Fruit fly (Drosophila melanogaster): ENCODE results near the gene Sf3b5.

Gene Sf3b5

dm6 chr3R:8981209-8981996 lies 33.7 kb downstream of the Sf3b5 start:
- no peak for TF ChIP-seq br (GFP tag; optimal IDR thresholded peaks at IDR 0.05)
- no peak for TF ChIP-seq Myc (optimal IDR thresholded peaks at IDR 0.05)
- TF ChIP-seq brk (GFP tag; optimal IDR thresholded peaks at IDR 0.05) = no peak
- TF ChIP-seq Dif (GFP tag; optimal IDR thresholded peaks at IDR 0.05; ENCODE audit: partially characterized antibody) = peak; percentile 30
- no peak for TF ChIP-seq Sp1 (GFP tag; optimal IDR thresholded peaks at IDR 0.05)
- no peak for TF ChIP-seq sage (GFP tag; optimal IDR thresholded peaks at IDR 0.05)

- no peak for TF ChIP-seq woc (GFP tag; optimal IDR thresholded peaks at IDR 0.05)
- no peak for TF ChIP-seq tai (GFP tag; optimal IDR thresholded peaks at IDR 0.05)
- no peak for TF ChIP-seq br (GFP tag; optimal IDR thresholded peaks at IDR 0.05)
- TF ChIP-seq Dif (GFP tag; optimal IDR thresholded peaks at IDR 0.05; ENCODE audit: partially characterized antibody) = peak; percentile 67
- no peak for TF ChIP-seq Dfd (GFP tag; optimal IDR thresholded peaks at IDR 0.05)
- TF ChIP-seq Hr78 (GFP tag; optimal IDR thresholded peaks at IDR 0.05) = no peak
- no peak for TF ChIP-seq Abd-B (GFP tag; optimal IDR thresholded peaks at IDR 0.05)
- no peak for TF ChIP-seq Sp1 (GFP tag; optimal IDR thresholded peaks at IDR 0.05)
- peak; percentile 59 to 60 for TF ChIP-seq dl (GFP tag; optimal IDR thresholded peaks at IDR 0.05; ENCODE audit: insufficient read depth in 1 of 2, partially characterized antibody in 2 of 2)
Observed at dm6 chr3R:8980776-8981165, 34.4 kb downstream of the Sf3b5 start, which contains the start of gene CAHbeta. Gene CAHbeta, plus strand, starts transcription at chr3R:8980860.

- TF ChIP-seq Abd-B (GFP tag; optimal IDR thresholded peaks at IDR 0.05) (no peak), dsf (GFP tag; optimal IDR thresholded peaks at IDR 0.05; ENCODE audit: borderline replicate concordance) (no peak), jim (GFP tag; optimal IDR thresholded peaks at IDR 0.05) (no peak), brk (GFP tag; optimal IDR thresholded peaks at IDR 0.05) (peak; percentile 13), foxo (GFP tag; optimal IDR thresholded peaks at IDR 0.05) (peak in 1 of 2 experiments; percentile 7), woc (GFP tag; optimal IDR thresholded peaks at IDR 0.05) (no peak), Jra (GFP tag; optimal IDR thresholded peaks at IDR 0.05) (no peak), br (GFP tag; optimal IDR thresholded peaks at IDR 0.05) (no peak), tai (GFP tag; optimal IDR thresholded peaks at IDR 0.05) (no peak), CrebA (GFP tag; optimal IDR thresholded peaks at IDR 0.05; ENCODE audit: borderline replicate concordance) (no peak), fru (GFP tag; optimal IDR thresholded peaks at IDR 0.05) (peak; percentile 23), CG32264 (GFP tag; optimal IDR thresholded peaks at IDR 0.05) (no peak), h (GFP tag; optimal IDR thresholded peaks at IDR 0.05) (peak; percentile 13), Dif (GFP tag; optimal IDR thresholded peaks at IDR 0.05; ENCODE audit: partially characterized antibody) (no peak), Mio (GFP tag; optimal IDR thresholded peaks at IDR 0.05) (no peak), OdsH (GFP tag; optimal IDR thresholded peaks at IDR 0.05) (no peak), ey (GFP tag; optimal IDR thresholded peaks at IDR 0.05) (no peak), Sp1 (GFP tag; optimal IDR thresholded peaks at IDR 0.05) (no peak), sv (GFP tag; optimal IDR thresholded peaks at IDR 0.05) (no peak), rgr (GFP tag; optimal IDR thresholded peaks at IDR 0.05) (no peak), Hr83 (GFP tag; optimal IDR thresholded peaks at IDR 0.05; ENCODE audit: poor library complexity, severe bottlenecking) (no peak), Dfd (GFP tag; optimal IDR thresholded peaks at IDR 0.05) (no peak), Hnf4 (GFP tag; optimal IDR thresholded peaks at IDR 0.05) (no peak), pan (optimal IDR thresholded peaks at IDR 0.05) (no peak), psq (GFP tag; optimal IDR thresholded peaks at IDR 0.05) (no peak), Vsx2 (GFP tag; optimal IDR thresholded peaks at IDR 0.05; ENCODE audit: partially characterized antibody) (no peak), sage (GFP tag; optimal IDR thresholded peaks at IDR 0.05) (no peak)
Observed at dm6 chr3R:8979850-8980775, 35.0 kb downstream of the Sf3b5 start.

- TF ChIP-seq dl (GFP tag; optimal IDR thresholded peaks at IDR 0.05; ENCODE audit: insufficient read depth in 1 of 2, partially characterized antibody in 2 of 2) (no peak), jim (GFP tag; optimal IDR thresholded peaks at IDR 0.05) (no peak), sage (GFP tag; optimal IDR thresholded peaks at IDR 0.05) (peak; percentile 52), sv (GFP tag; optimal IDR thresholded peaks at IDR 0.05) (no peak), psq (GFP tag; optimal IDR thresholded peaks at IDR 0.05) (peak; percentile 64), brk (GFP tag; optimal IDR thresholded peaks at IDR 0.05) (peak; percentile 57), fru (GFP tag; optimal IDR thresholded peaks at IDR 0.05) (peak; percentile 73), dmrt93B (GFP tag; optimal IDR thresholded peaks at IDR 0.05) (peak; percentile 40), Mio (GFP tag; optimal IDR thresholded peaks at IDR 0.05) (no peak), Abd-B (GFP tag; optimal IDR thresholded peaks at IDR 0.05) (no peak), Vsx2 (GFP tag; optimal IDR thresholded peaks at IDR 0.05; ENCODE audit: partially characterized antibody) (no peak), lola (GFP tag; optimal IDR thresholded peaks at IDR 0.05) (no peak), CrebA (GFP tag; optimal IDR thresholded peaks at IDR 0.05; ENCODE audit: borderline replicate concordance) (no peak), CG32264 (GFP tag; optimal IDR thresholded peaks at IDR 0.05) (peak; percentile 6), Sp1 (GFP tag; optimal IDR thresholded peaks at IDR 0.05) (peak; percentile 78), CG9705 (GFP tag; optimal IDR thresholded peaks at IDR 0.05) (no peak), Hnf4 (GFP tag; optimal IDR thresholded peaks at IDR 0.05) (peak; percentile 18), Jra (GFP tag; optimal IDR thresholded peaks at IDR 0.05) (no peak), ey (GFP tag; optimal IDR thresholded peaks at IDR 0.05) (peak; percentile 58), tai (GFP tag; optimal IDR thresholded peaks at IDR 0.05) (peak; percentile 38), N (GFP tag; optimal IDR thresholded peaks at IDR 0.05) (no peak), Hr83 (GFP tag; optimal IDR thresholded peaks at IDR 0.05; ENCODE audit: poor library complexity, severe bottlenecking) (no peak), h (GFP tag; optimal IDR thresholded peaks at IDR 0.05) (peak; percentile 74), pan (optimal IDR thresholded peaks at IDR 0.05) (no peak), Dif (GFP tag; optimal IDR thresholded peaks at IDR 0.05; ENCODE audit: partially characterized antibody) (no peak), OdsH (GFP tag; optimal IDR thresholded peaks at IDR 0.05) (peak; percentile 32), Dfd (GFP tag; optimal IDR thresholded peaks at IDR 0.05) (no peak), rgr (GFP tag; optimal IDR thresholded peaks at IDR 0.05) (peak; percentile 65)
Observed at dm6 chr3R:8978768-8979167, 36.4 kb downstream of the Sf3b5 start.
